Worm (Caenorhabditis elegans) whole organism, L2 larva: ENCODE measurements around the gene str-158.

ENCODE experiments used
- nhr-11 ChIP-seq: fragments of 150-350 bp; optimal IDR thresholded peaks from 2 replicates; lab custom pipeline; 2014; ENCODE audit warnings: missing biosample characterization, missing genetic modification characterization
- unc-62 ChIP-seq: fragments of 150-350 bp; optimal IDR thresholded peaks from 2 replicates; lab custom pipeline; 2014; ENCODE audit warnings: missing biosample characterization, missing genetic modification reagents, missing genetic modification characterization
- ztf-11 ChIP-seq: sonication (generic microtip); optimal IDR thresholded peaks from 2 replicates; lab custom pipeline; 2017; ENCODE audit warnings: missing biosample characterization, missing genetic modification characterization

DNA sequence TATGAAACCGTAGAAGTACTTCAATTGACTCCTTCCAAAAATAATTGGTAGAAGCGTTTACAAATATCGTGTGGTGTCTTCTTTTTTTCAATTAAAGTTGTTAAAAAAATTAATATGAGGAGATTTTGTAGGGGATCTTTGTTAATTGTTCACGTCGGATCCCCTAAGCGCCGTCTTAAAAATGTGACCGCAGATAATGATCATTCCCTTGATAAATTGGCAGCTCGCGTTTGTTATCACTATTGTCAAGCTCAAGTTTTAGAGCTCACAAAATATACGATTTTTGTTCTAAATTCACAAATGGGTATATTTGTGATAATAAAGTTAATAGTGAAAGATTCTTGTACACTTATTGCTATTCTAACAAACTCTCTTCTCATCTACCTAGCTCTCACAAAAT is 8.8 kb upstream of the str-158 start, which contains the start of gene str-159:
- no peak for TF ChIP-seq ztf-11 (tag; lab: Kevin White, UChicago)
- no peak for TF ChIP-seq unc-62 (GFP tag; lab: Kevin White, UChicago)
- TF ChIP-seq nhr-11 (tag; lab: Kevin White, UChicago): no peak
